Worm (Caenorhabditis elegans): ENCODE data around the gene T19H5.4.

DNA sequence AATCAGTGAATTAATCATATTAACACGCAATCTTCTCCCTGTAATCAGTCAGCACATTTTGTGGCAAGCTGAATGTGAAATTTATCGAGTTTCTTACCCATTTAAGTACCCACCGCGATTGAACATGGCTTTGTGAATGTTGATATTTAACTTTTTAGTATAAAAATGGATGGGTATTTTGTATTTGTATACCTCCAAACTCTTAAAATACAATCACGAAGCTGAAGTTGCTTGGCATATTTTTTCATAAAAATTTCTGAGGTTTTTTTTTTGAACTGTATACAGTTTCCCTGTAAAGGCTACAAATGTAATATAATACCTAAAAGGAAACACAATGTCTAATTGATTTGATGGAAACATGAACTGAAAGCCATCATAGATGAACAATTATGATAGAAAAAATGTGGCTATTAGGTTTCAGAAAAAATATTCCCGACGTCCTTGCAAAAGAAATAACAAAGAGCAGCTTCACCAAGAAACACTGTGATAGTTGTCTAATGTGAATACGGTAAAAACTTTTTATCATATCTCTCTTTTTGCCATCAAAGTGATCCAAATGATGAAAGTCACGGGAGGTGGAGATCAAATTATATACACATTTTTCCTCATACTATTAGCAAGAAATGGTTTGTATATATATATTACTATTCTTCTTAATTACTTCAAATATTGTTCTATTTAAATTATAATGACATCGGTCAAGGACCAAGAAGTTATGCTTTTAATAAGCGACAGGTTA, 12.7 kb downstream of the T19H5.4 start, which contains the start of the genes chil-25 and chil-26:
- TF ChIP-seq sptf-1 (tag; optimal IDR thresholded peaks at IDR 0.05) (no peak), zip-8 (tag; optimal IDR thresholded peaks at IDR 0.05) (no peak), nhr-237 (tag; optimal IDR thresholded peaks at IDR 0.05) (no peak), mab-5 (tag; optimal IDR thresholded peaks at IDR 0.05) (no peak), ham-2 (GFP tag; optimal IDR thresholded peaks at IDR 0.05) (no peak), hlh-1 (tag; optimal IDR thresholded peaks at IDR 0.05) (no peak), mep-1 (tag; optimal IDR thresholded peaks at IDR 0.05) (no peak), unc-62 (GFP tag; optimal IDR thresholded peaks at IDR 0.05) (no peak), elt-3 (tag; optimal IDR thresholded peaks at IDR 0.05) (no peak), nhr-76 (tag; optimal IDR thresholded peaks at IDR 0.05) (no peak), tbx-8 (GFP tag; optimal IDR thresholded peaks at IDR 0.05) (no peak), unc-39 (tag; optimal IDR thresholded peaks at IDR 0.05) (no peak), nhr-12 (tag; optimal IDR thresholded peaks at IDR 0.05) (no peak), lin-13 (tag; optimal IDR thresholded peaks at IDR 0.05) (no peak)

All from whole organism, mixed stage, embryonic.